Fruit fly (Drosophila melanogaster): ENCODE results near the gene SmE.

The SmE gene

dm6 chr2L:7851609-7852008 is 33.6 kb downstream of the SmE start (continued):
- TF ChIP-seq CG6808 (GFP tag; optimal IDR thresholded peaks at IDR 0.05) = no peak
- no peak for TF ChIP-seq CG31627 (GFP tag; optimal IDR thresholded peaks at IDR 0.05)
- TF ChIP-seq esn (GFP tag; optimal IDR thresholded peaks at IDR 0.05) = no peak
- no peak for TF ChIP-seq CG9139 (GFP tag; optimal IDR thresholded peaks at IDR 0.05)

dm6 chr2L:7850406-7850805 is 34.8 kb downstream of the SmE start:
- TF ChIP-seq pdm3 (GFP tag; optimal IDR thresholded peaks at IDR 0.05) = no peak
- no peak for TF ChIP-seq Ets21C (GFP tag; optimal IDR thresholded peaks at IDR 0.05)
- no peak for TF ChIP-seq cyc (GFP tag; optimal IDR thresholded peaks at IDR 0.05)
- no peak for TF ChIP-seq Ets96B (tag; optimal IDR thresholded peaks at IDR 0.05)
- no peak for TF ChIP-seq CG3919 (GFP tag; optimal IDR thresholded peaks at IDR 0.05)
- TF ChIP-seq Lpt (GFP tag; optimal IDR thresholded peaks at IDR 0.05) = no peak
- TF ChIP-seq CG6276 (GFP tag; optimal IDR thresholded peaks at IDR 0.05) = no peak
- TF ChIP-seq dac (GFP tag; optimal IDR thresholded peaks at IDR 0.05) = no peak
- no peak for TF ChIP-seq Blimp-1 (GFP tag; optimal IDR thresholded peaks at IDR 0.05)
- TF ChIP-seq CG32006 (GFP tag; optimal IDR thresholded peaks at IDR 0.05) = no peak
- no peak for TF ChIP-seq Smox (GFP tag; optimal IDR thresholded peaks at IDR 0.05)
- TF ChIP-seq Eip78C (GFP tag) = no peak
- TF ChIP-seq fkh (GFP tag; optimal IDR thresholded peaks at IDR 0.05) = no peak
- no peak for TF ChIP-seq achi (GFP tag; optimal IDR thresholded peaks at IDR 0.05)
- TF ChIP-seq Eip75B (GFP tag; optimal IDR thresholded peaks at IDR 0.05) = no peak
- no peak for TF ChIP-seq Hr39 (GFP tag; optimal IDR thresholded peaks at IDR 0.05)

dm6 chr2L:7849472-7849871 is 35.8 kb downstream of the SmE start:
- TF ChIP-seq Sox15 (GFP tag; optimal IDR thresholded peaks at IDR 0.05) (no peak), Hr39 (GFP tag; optimal IDR thresholded peaks at IDR 0.05) (no peak), fd85E (GFP tag; optimal IDR thresholded peaks at IDR 0.05) (no peak), CG6854 (GFP tag; optimal IDR thresholded peaks at IDR 0.05) (no peak), svp (GFP tag) (no peak), spab (GFP tag; optimal IDR thresholded peaks at IDR 0.05) (no peak), CG15336 (GFP tag; IDR thresholded peaks at IDR 0.05) (no peak; the same call in 1 of the 2 replicates), Ets21C (GFP tag; optimal IDR thresholded peaks at IDR 0.05) (no peak), CG1621 (tag; optimal IDR thresholded peaks at IDR 0.05) (no peak), fkh (GFP tag; optimal IDR thresholded peaks at IDR 0.05) (no peak), Smox (GFP tag; optimal IDR thresholded peaks at IDR 0.05) (no peak), CG10669 (GFP tag; optimal IDR thresholded peaks at IDR 0.05) (no peak), net (GFP tag; optimal IDR thresholded peaks at IDR 0.05) (no peak), topi (GFP tag; optimal IDR thresholded peaks at IDR 0.05) (no peak), Lpt (GFP tag; optimal IDR thresholded peaks at IDR 0.05) (no peak), Eip78C (GFP tag) (peak; percentile 58), achi (GFP tag; optimal IDR thresholded peaks at IDR 0.05) (peak; percentile 12), dac (GFP tag; optimal IDR thresholded peaks at IDR 0.05) (no peak), Hr38 (GFP tag; optimal IDR thresholded peaks at IDR 0.05) (no peak), CG7368 (GFP tag; optimal IDR thresholded peaks at IDR 0.05) (no peak), CG8632 (GFP tag; optimal IDR thresholded peaks at IDR 0.05) (no peak), Ets96B (tag; optimal IDR thresholded peaks at IDR 0.05) (no peak), CG34406 (GFP tag; optimal IDR thresholded peaks at IDR 0.05) (no peak), Eip75B (GFP tag; optimal IDR thresholded peaks at IDR 0.05) (no peak), CG9139 (GFP tag; optimal IDR thresholded peaks at IDR 0.05) (no peak), CG6163 (GFP tag; IDR thresholded peaks at IDR 0.05) (peak; percentile 37; the same call in 1 of the 3 replicates), CG4318 (GFP tag; optimal IDR thresholded peaks at IDR 0.05) (no peak), eg (GFP tag; IDR thresholded peaks at IDR 0.05) (no peak), salr (GFP tag; optimal IDR thresholded peaks at IDR 0.05) (no peak), CG11762 (GFP tag; optimal IDR thresholded peaks at IDR 0.05; ENCODE audit: insufficient read depth) (no peak), CG31627 (GFP tag; optimal IDR thresholded peaks at IDR 0.05) (no peak), CG16779 (tag; optimal IDR thresholded peaks at IDR 0.05) (no peak), Met (GFP tag; optimal IDR thresholded peaks at IDR 0.05) (no peak), CG11294 (GFP tag; IDR thresholded peaks at IDR 0.05) (no peak), CG3919 (GFP tag; optimal IDR thresholded peaks at IDR 0.05) (no peak), Sox14 (GFP tag; optimal IDR thresholded peaks at IDR 0.05) (no peak), lz (GFP tag; optimal IDR thresholded peaks at IDR 0.05) (no peak), pdm3 (GFP tag; optimal IDR thresholded peaks at IDR 0.05) (no peak), CG8119 (GFP tag; IDR thresholded peaks at IDR 0.05) (peak; percentile 35; the same call in 1 of the 3 replicates), fd59A (GFP tag; optimal IDR thresholded peaks at IDR 0.05) (no peak), CG32006 (GFP tag; optimal IDR thresholded peaks at IDR 0.05) (peak; percentile 33), CG11902 (GFP tag; optimal IDR thresholded peaks at IDR 0.05) (no peak)
